Fruit fly (Drosophila melanogaster): ENCODE results near the gene HLH3B.

- TF ChIP-seq pan (optimal IDR thresholded peaks at IDR 0.05) (no peak), usp (GFP tag; optimal IDR thresholded peaks at IDR 0.05) (no peak), CG8478 (optimal IDR thresholded peaks at IDR 0.05) (no peak), EcR (GFP tag; optimal IDR thresholded peaks at IDR 0.05) (no peak), psq (optimal IDR thresholded peaks at IDR 0.05) (no peak), Dll (optimal IDR thresholded peaks at IDR 0.05) (no peak)
Observed at dm6 chrX:2651128-2651527, 30.4 kb downstream of the HLH3B start.

Data from whole organism.